Worm (Caenorhabditis elegans) whole organism, L1 larva: ENCODE data around the gene gcsh-1.

ENCODE experiments used
- aly-2 ChIP-seq: fragments of 150-350 bp; optimal IDR thresholded peaks from 2 replicates; lab custom pipeline; 2014; ENCODE audit warnings: missing biosample characterization, missing genetic modification characterization
- ces-1 ChIP-seq: fragments of 150-350 bp; optimal IDR thresholded peaks from 2 replicates; lab custom pipeline; 2014; ENCODE audit warnings: missing biosample characterization, missing genetic modification reagents, missing genetic modification characterization
- pax-3 ChIP-seq: fragments of 200-800 bp; sonication (Bioruptor generic); optimal IDR thresholded peaks from 2 replicates; lab custom pipeline; 2018; ENCODE audit warnings: mild to moderate bottlenecking, missing genetic modification characterization, moderate library complexity, missing compliant biosample characterization
- skn-1 ChIP-seq: fragments of 150-350 bp; optimal IDR thresholded peaks from 2 replicates; lab custom pipeline; 2014; ENCODE audit warnings: missing biosample characterization, missing genetic modification characterization
- unc-62 ChIP-seq: fragments of 150-350 bp; optimal IDR thresholded peaks from 2 replicates; lab custom pipeline; 2014; ENCODE audit warnings: missing biosample characterization, missing genetic modification reagents, missing genetic modification characterization

ce11 chrX:14525325-14526305, 10.7 kb upstream of the gcsh-1 start:
- TF ChIP-seq skn-1 (tag; lab: Kevin White, UChicago) (peak; percentile 99), pax-3 (tag; lab: Kevin White, UChicago) (peak; percentile 94), unc-62 (GFP tag; lab: Kevin White, UChicago) (peak; percentile 77), ces-1 (GFP tag; lab: Kevin White, UChicago) (peak; percentile 95), aly-2 (peak; percentile 95)
